Fruit fly (Drosophila melanogaster) ovary, adult (tissue): ENCODE measurements around the gene GstD9.
A peak's percentile ranks its signal among the peaks of the same experiment; 100 is the strongest.

Experiments used
- CG17801 ChIP-seq: fragments of 200-800 bp; optimal IDR thresholded peaks from 2 replicates; lab custom pipeline; 2019; ENCODE audit warnings: missing biosample characterization, mild to moderate bottlenecking, missing genetic modification characterization, moderate library complexity; ENCODE audit not compliant: partially characterized antibody

The GstD9 gene

DNA sequence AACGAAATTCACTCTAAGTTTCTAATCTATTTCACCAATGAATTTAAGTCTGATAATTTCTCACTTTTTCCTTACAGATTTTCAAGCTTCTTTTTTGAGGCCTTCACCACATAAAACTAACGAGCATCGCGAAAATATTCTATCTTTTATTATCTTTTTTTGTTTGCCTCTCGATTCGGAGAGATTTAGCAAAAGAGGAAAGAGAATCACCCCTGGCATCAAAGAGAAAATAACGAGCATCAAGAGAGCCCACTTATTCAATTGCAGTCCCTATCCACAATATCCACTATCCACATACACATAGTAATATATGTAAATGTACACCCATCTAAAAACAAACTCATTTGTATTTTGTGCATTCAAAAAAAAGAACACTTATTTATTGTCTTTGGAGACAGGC is at the start of gene GstD9:
Gene GstD9 (minus strand): TSS at position 101 of the 400 bp plus-strand sequence.
- no peak for TF ChIP-seq CG17801 (GFP tag; lab: Kevin White, UChicago)

DNA sequence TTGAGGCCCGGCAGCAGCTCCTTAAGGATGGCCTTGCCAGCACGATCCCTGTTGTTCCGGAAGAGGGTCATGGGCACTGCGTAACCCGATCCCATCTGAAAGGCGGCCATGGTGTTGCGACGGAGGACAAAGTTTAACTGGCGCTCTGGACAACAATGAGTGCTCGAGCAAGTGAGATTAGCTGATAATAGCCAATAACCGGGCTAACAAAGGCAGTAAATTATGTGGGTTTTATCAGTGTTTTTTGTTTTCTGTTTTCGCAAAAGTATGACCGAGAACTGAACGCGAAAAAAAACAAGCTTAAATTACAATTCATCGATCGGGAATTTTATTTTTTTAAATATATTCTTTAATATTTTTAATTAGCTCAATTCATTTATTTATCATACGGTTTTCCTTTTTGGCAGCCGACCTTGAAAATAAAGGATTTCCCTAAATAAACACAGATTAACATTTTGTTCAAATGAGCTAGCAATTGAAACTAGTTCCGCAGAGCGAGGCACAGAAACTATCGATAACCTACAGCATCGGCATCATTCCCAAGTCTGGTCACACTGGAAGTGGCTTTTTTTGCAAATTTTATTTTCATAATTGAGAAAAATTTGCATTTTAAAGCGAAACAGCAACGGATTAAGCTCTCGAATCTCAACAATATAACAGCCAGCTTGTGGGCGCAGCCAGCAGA is 46.1 kb upstream of the GstD9 start, which contains the start of the genes Dip-C and pps:
Gene Dip-C (minus strand): TSS at position 486 of the 685 bp plus-strand sequence.
Gene pps (plus strand): TSS at position 555 of the 685 bp plus-strand sequence.
- peak; percentile 41 for TF ChIP-seq CG17801 (GFP tag; lab: Kevin White, UChicago)

DNA sequence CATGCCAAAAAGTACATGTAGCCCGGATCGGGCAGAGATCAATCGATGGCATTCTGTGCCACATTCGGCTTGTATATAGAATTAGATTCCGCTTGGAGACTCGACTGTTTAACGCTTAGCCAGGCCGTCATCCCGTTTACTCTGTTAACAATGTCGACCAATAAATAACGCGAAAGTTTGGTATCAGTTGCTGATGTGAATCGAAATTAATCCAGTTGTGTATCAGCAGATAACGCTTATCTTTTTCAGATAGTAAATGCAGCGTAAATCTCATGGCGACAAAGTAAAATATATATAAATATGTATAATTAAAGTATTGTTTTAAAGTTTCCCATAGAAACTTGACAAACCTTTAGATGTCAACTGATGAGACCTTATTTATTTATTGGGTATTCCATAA is 44.1 kb upstream of the GstD9 start:
- no peak for TF ChIP-seq CG17801 (GFP tag; lab: Kevin White, UChicago)

DNA sequence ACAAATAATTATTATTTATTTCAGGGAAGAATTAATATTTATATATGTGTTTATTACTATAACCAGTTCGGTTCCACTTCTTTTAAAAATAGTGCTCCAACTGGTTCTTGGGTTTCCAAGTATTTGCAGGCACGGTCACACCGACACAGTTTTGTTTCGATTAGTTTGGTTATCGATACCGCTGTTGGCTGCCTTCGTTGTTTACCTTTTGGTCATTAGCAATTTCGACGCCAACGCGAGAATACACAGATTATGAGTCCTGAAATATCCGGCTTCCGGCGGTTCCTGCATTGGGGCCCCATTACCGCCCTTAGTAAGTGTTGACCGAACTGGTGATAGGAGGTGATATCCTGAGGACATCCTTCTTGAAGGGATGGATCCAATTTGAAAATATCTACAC is 40.8 kb upstream of the GstD9 start, which contains the start of gene CG5196:
Gene CG5196 (plus strand): TSS at position 157 of the 400 bp plus-strand sequence.
- peak; percentile 25 for TF ChIP-seq CG17801 (GFP tag; lab: Kevin White, UChicago)

DNA sequence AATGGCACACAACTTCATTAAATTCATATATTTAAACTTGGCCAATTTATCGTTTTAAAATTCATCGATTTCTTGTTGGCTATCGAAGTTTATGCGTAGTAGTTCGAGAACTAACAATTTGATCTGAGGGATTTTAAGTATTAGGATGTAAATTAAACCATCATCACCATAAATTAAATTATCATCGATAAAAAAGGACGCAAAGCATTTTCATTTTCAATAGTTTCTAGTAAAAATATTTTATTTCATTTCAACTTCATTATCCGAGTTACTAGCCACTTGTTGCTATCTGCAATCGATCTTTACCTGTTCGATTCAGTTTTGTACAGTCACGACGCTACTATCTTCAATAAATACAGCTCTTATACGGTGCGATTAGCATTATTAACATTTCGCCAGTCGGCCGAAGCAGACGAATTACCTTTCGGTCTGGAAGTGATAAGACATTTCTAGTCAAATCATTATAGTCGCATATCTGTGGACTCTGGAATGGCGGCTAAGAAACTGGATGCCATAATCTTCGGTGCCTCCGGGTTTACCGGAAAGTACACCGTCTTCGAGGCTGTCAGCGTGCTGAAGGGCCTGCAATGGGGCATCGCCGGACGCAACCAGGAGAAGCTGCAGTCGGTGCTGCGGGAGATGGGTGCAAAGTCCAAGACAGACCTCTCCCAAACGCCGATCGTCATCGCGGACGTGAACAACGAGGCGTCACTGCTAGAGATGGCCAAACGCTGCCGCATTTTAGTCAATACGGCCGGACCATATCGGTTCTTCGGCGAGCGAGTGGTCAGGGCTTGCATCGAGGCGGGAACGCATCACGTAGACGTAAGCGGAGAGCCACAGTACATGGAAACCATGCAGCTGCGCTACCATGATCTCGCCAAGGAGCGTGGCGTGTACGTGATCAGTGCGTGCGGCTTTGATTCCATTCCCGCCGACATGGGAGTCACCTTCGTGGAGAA is 39.2 kb upstream of the GstD9 start, which contains the start of gene CG5167:
Gene CG5167 (plus strand): TSS at position 298 of the 962 bp plus-strand sequence.
- TF ChIP-seq CG17801 (GFP tag; lab: Kevin White, UChicago): peak; percentile 75

DNA sequence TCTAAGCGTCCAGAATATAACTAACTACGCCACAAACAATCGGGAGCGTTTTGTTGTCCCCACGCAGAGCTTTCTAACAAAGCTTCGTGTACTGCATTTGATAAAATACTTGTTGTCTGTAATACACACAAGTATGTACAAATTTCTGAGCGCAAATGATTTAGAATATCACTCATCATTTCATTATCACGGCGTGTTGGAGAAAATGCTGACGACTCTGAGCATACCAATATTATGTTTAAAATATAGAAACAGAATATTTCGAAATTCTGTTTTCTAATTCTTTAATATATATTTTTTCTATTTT is 38.5 kb upstream of the GstD9 start, which contains the start of gene Cyp9f2:
Gene Cyp9f2 (minus strand): TSS at position 101 of the 307 bp plus-strand sequence.
- TF ChIP-seq CG17801 (GFP tag; lab: Kevin White, UChicago): no peak

DNA sequence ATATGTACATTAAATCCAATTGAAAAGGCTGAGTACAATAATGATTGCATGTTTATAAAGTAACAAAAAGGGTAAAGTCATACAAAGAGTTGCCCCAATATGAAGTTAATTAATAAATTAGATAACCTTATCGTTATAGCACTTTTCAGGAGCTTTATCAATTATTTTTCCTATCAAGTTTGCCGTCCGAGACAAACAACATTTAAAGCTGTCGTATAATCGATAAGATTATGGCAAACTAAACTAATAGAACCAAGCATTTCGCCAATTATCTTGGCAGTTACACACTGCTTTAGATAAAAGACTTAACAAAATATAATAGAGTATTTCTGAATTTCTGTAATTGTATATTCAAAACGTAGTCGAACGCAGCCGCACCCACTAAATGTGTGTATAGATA is 37.8 kb upstream of the GstD9 start:
- no peak for TF ChIP-seq CG17801 (GFP tag; lab: Kevin White, UChicago)

DNA sequence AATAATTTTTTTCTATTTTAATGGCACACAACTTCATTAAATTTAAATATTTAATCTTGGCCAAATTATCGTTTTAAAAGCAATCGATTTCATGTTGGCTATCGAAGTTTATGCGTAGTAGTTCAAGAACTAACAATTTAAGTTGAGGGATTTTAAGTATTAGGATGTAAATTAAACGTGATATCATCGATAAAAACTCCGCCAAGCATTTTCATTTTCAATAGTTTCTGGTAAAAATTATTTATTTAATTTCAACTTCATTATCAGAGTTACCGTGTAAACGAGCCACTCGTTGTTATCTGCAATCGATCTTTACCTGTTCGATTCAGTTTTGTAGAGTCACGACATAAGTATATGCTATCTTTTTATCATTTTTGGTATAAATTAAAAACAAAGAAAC is 35.6 kb upstream of the GstD9 start:
- TF ChIP-seq CG17801 (GFP tag; lab: Kevin White, UChicago): peak; percentile 100

DNA sequence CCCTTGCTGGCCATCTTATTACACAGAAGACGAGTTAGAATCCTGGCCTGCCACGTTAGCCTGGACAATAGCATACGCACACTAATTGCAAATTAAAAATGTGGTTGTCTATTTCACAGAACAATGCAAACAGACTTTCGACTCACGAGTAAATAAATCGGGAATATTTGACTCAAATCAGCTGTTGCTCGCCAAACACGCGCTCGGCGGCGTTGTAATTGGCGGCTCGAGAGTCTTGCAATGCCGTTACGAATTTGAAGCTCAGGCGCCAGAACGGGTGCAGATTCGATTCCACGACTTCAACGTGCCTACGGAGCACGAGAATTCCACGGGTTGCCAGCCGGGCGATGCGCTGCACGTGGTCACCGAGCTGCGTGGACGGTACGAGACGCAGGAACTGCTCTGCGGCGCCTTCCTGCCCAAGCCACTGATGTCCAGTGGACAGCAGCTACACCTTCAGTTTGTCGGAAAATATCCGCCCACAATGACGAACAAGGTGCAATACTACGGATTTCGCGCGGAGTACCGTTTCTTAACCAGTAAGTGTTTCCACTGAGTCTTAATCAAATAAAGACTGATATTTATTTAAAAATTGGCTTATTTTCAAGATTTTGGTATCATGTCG is 34.4 kb upstream of the GstD9 start, which contains the start of gene DNAlig3:
Gene DNAlig3 (minus strand): TSS at position 168 of the 625 bp plus-strand sequence.
- peak; percentile 67 for TF ChIP-seq CG17801 (GFP tag; lab: Kevin White, UChicago)

DNA sequence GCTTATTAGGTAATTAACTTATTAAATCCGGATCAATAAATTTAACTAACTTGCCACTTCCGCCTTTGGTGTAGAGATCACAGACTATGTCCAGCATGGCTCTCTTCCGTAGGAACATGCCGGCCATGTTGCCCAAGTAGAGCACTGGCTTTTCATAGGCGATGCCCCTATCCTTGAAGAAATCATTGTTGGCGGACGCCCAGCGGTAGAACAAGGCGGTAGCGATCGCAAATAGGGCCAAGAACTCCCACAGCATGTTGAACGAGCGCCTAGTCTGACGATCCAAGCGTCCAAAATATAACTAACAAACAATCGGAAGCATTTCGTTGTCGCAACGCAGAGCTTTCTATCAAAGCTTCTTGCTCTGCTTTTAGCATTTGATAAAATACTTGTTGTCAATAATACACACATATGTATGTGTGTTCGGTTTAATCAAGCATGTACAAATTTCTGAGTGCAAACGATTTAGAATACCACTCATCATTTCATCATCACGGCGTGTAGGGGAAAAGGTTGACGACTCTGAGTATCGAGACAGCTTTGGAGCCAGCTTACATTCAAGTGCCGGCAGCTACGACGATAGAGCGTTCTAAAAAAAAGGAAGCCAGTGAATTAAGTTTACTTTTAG is 31.4 kb upstream of the GstD9 start, which contains the start of gene Cyp9f3:
Gene Cyp9f3 (minus strand): TSS at position 310 of the 628 bp plus-strand sequence.
- TF ChIP-seq CG17801 (GFP tag; lab: Kevin White, UChicago): no peak

DNA sequence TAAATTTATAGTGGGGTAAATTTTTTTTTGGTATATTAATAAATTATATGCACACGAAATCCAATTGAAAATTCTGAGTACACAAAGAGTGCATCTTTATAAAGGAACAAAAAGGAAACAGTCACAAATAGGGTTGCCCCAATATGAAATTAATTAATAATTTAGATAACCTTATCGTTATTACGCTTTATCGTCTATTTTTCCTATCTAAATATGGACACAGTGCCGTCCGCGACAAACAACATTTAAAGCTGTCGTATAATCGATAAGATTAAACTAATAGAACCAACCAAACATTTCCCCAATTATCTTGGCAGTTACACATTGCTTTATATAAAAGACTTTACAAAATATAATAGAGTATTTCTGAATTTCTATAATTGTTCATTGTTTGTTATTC is 30.7 kb upstream of the GstD9 start:
- peak; percentile 19 for TF ChIP-seq CG17801 (GFP tag; lab: Kevin White, UChicago)

DNA sequence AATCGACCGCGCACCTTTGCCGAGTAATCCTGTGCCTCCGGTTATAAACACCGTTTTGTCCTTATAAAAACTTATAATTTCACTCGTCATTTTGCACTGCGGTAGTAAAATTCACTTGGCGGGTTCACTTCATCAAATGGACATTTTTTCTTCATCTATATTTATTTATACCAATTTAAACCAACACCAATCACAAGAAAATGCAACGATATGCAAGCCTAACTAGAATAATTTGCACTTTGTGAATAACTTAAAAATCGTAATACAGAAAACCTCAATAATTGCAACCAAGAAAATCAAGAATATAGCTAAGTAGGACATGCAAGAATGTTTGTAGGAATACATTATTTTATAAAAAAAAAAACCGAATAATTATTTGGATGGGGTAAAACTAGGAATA is 28.5 kb upstream of the GstD9 start, which contains the start of the genes CG10096 and CG10097:
Gene CG10096 (minus strand): TSS at position 101 of the 400 bp plus-strand sequence.
Gene CG10097 (minus strand): TSS at position 101 of the 400 bp plus-strand sequence.
- no peak for TF ChIP-seq CG17801 (GFP tag; lab: Kevin White, UChicago)

DNA sequence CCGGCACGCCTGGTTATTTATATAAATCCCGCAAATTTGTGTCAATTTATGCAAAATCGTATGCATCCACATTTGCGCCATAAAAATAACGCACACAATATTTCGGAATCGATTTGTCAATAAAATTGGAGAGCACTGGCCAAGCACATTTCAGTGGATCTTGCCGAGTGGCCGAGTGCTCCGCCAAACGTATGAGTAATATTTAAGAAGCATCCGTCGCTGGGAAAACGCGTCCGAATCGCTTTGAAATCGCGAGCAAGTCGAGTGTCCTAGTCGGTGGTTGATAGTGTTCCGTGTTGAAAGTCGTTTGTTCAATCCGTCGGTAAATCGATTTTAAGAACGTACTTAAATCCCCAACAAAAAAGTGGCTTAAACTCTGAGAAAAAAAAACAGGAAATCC is 19.6 kb upstream of the GstD9 start, which contains the start of gene CG33098:
Gene CG33098 (plus strand): TSS at position 224 of the 400 bp plus-strand sequence.
- TF ChIP-seq CG17801 (GFP tag; lab: Kevin White, UChicago): no peak

DNA sequence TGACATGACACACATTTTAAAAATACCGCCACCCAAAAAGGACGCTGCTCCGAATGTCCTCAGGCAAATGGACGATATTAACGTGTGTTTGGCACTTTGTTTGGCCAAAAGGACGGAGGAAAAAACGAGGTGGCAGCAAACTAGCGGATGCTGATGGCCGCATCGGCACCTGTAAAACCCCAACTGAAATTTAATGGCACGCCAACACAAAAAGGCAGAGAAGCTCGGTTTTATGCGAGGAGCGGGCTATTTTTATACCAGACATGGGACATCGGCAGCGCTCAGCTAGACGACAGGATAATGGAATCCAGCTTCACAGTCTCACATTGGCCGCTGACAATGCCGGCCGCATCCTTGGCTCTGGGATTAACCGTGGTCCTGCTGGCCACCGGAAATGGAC is 18.6 kb upstream of the GstD9 start, which contains the start of gene Sol1:
Gene Sol1 (plus strand): TSS at position 301 of the 400 bp plus-strand sequence.
- no peak for TF ChIP-seq CG17801 (GFP tag; lab: Kevin White, UChicago)
